Fruit fly (Drosophila melanogaster): ENCODE measurements around the gene CG14022.
A peak's percentile ranks its signal among the peaks of the same experiment; 100 is the strongest.

DNA sequence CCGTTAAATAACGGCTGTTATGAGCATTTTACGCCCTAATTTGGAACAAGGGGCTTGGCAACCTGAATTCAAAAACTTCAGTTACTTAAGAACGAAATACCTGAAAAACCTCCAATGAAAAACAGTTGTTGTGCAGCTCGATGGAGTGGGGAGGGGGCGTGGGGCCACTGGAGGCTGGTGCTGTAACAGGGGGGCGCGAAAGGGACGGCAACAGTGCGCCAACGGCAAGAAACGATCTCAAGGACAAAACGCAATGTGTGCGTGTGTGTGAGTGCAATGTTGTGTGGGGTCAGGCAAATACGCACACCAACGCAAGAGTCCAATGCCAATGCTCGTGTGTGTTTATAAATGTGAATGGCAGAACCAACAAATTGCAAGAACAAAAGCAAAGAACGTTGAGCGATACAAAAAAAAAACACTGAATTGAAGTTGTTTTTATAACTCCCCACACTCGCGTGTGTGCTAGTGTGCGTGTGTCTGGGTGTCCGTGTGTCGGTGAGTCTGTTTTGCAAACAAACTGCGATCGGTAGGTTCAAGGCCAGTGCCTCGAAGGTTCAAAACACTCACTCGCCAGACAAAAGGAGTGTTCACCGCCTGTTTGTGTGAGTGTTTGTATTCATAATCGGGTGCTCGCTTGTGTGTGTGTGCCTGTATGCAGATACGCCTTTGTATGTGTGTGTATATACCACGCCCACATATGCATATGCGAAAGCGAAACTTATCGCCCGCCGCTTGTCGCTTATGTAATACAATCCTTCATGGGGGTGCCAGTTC, 36.6 kb downstream of the CG14022 start:
- TF ChIP-seq Jra (GFP tag; optimal IDR thresholded peaks at IDR 0.05) (peak; percentile 48), sv (GFP tag; optimal IDR thresholded peaks at IDR 0.05) (no peak), tai (GFP tag; optimal IDR thresholded peaks at IDR 0.05) (peak; percentile 21), psq (GFP tag; optimal IDR thresholded peaks at IDR 0.05) (no peak), Dif (GFP tag; optimal IDR thresholded peaks at IDR 0.05; ENCODE audit: partially characterized antibody) (peak; percentile 79), OdsH (GFP tag; optimal IDR thresholded peaks at IDR 0.05) (no peak), CG9705 (GFP tag; optimal IDR thresholded peaks at IDR 0.05) (no peak), Dfd (GFP tag; optimal IDR thresholded peaks at IDR 0.05) (no peak), GATAd (GFP tag; optimal IDR thresholded peaks at IDR 0.05) (no peak), dsf (GFP tag; optimal IDR thresholded peaks at IDR 0.05; ENCODE audit: borderline replicate concordance) (no peak), woc (GFP tag; optimal IDR thresholded peaks at IDR 0.05) (no peak)
